Fruit fly (Drosophila melanogaster) whole organism, embryonic: Measurements from ENCODE around the gene Sys1.

Experiments
- ATbp ChIP-seq: fragments of 200-800 bp; sonication (Bioruptor generic); optimal IDR thresholded peaks from 2 replicates; lab custom pipeline; 2017; ENCODE audit warnings: missing biosample characterization, mild to moderate bottlenecking, missing genetic modification characterization, missing genetic modification reagents
- Awh ChIP-seq: fragments of 200-800 bp; sonication (Bioruptor generic); IDR thresholded peaks from 2 replicates; pipeline ENCODE4, ENCODE4 v1.3.6; 2022; ENCODE audit warnings: missing biosample characterization, missing genetic modification characterization
- B-H2 ChIP-seq: fragments of 200-800 bp; sonication (Bioruptor generic); optimal IDR thresholded peaks from 2 replicates; lab custom pipeline; 2018; ENCODE audit warnings: missing biosample characterization, mild to moderate bottlenecking, missing genetic modification characterization
- CG10462 ChIP-seq: fragments of 200-800 bp; sonication (Bioruptor generic); optimal IDR thresholded peaks from 2 replicates; lab custom pipeline; 2016; ENCODE audit warnings: missing biosample characterization, missing genetic modification characterization
- CG10959 ChIP-seq: fragments of 200-800 bp; sonication (Bioruptor generic); IDR thresholded peaks from 2 replicates; pipeline ENCODE4 v1.3.6; 2022; ENCODE audit warnings: missing biosample characterization, missing genetic modification characterization
- CG11247 ChIP-seq: fragments of 200-800 bp; sonication (Bioruptor generic); IDR thresholded peaks from 2 replicates; pipeline ENCODE4 v1.3.6; 2022; ENCODE audit warnings: missing biosample characterization, missing genetic modification characterization
- CG12391 ChIP-seq: fragments of 200-800 bp; sonication (Bioruptor generic); optimal IDR thresholded peaks from 3 replicates; lab custom pipeline; 2018; ENCODE audit warnings: missing biosample characterization, mild to moderate bottlenecking, missing genetic modification characterization, moderate library complexity
- CG12744 ChIP-seq: fragments of 200-800 bp; sonication (Bioruptor generic); optimal IDR thresholded peaks from 2 replicates; lab custom pipeline; 2016; ENCODE audit warnings: missing biosample characterization, missing genetic modification characterization
- CG13123 ChIP-seq: fragments of 200-800 bp; sonication (Bioruptor generic); optimal IDR thresholded peaks from 2 replicates; lab custom pipeline; 2016; ENCODE audit warnings: missing biosample characterization, missing genetic modification characterization
- CG13287 ChIP-seq: fragments of 200-800 bp; sonication (Bioruptor generic); IDR thresholded peaks from 2 replicates; pipeline ENCODE4 v1.3.6; 2022; ENCODE audit warnings: missing biosample characterization, missing genetic modification characterization; ENCODE audit not compliant: partially characterized antibody
- CG13424 ChIP-seq: fragments of 200-800 bp; sonication (Bioruptor generic); optimal IDR thresholded peaks from 2 replicates; lab custom pipeline; 2019; ENCODE audit warnings: missing biosample characterization, mild to moderate bottlenecking, missing genetic modification characterization, moderate library complexity
- CG13775 ChIP-seq: fragments of 200-800 bp; sonication (Bioruptor generic); optimal IDR thresholded peaks from 3 replicates; lab custom pipeline; 2017; ENCODE audit warnings: missing biosample characterization, mild to moderate bottlenecking, missing genetic modification characterization
- CG14050 ChIP-seq: fragments of 200-800 bp; sonication (Bioruptor generic); IDR thresholded peaks from 3 replicates; pipeline ENCODE4 v1.3.6; 2022; ENCODE audit warnings: missing biosample characterization, missing genetic modification characterization
- CG17802 ChIP-seq: fragments of 200-800 bp; sonication (Bioruptor generic); optimal IDR thresholded peaks from 2 replicates; lab custom pipeline; 2018; ENCODE audit warnings: missing biosample characterization, mild to moderate bottlenecking, missing genetic modification characterization, moderate library complexity
- CG17829 ChIP-seq: fragments of 200-800 bp; optimal IDR thresholded peaks from 2 replicates; lab custom pipeline; 2019; ENCODE audit warnings: missing biosample characterization, mild to moderate bottlenecking, missing genetic modification characterization, moderate library complexity
- CG18599 ChIP-seq: fragments of 200-800 bp; sonication (Bioruptor generic); optimal IDR thresholded peaks from 3 replicates; lab custom pipeline; 2017; ENCODE audit warnings: missing biosample characterization, missing genetic modification characterization, mild to moderate bottlenecking, moderate library complexity, missing genetic modification reagents
- CG33213 ChIP-seq: fragments of 200-800 bp; sonication (Bioruptor generic); optimal IDR thresholded peaks from 3 replicates; lab custom pipeline; 2016; ENCODE audit warnings: missing biosample characterization, missing genetic modification characterization
- CG33557 ChIP-seq: fragments of 200-800 bp; sonication (Bioruptor generic); optimal IDR thresholded peaks from 2 replicates; lab custom pipeline; 2019; ENCODE audit warnings: missing biosample characterization, mild to moderate bottlenecking, missing genetic modification characterization, moderate library complexity
- CG3407 ChIP-seq: fragments of 200-800 bp; sonication (Bioruptor generic); optimal IDR thresholded peaks from 2 replicates; lab custom pipeline; 2018; ENCODE audit warnings: missing biosample characterization, mild to moderate bottlenecking, missing genetic modification characterization
- CG6654 ChIP-seq: fragments of 200-800 bp; sonication (Bioruptor generic); optimal IDR thresholded peaks from 2 replicates; lab custom pipeline; 2017; ENCODE audit warnings: missing biosample characterization, mild to moderate bottlenecking, missing genetic modification characterization
- CG6813 ChIP-seq: fragments of 200-800 bp; sonication (Bioruptor generic); optimal IDR thresholded peaks from 2 replicates; lab custom pipeline; 2017; ENCODE audit warnings: missing biosample characterization, missing genetic modification characterization, mild to moderate bottlenecking, moderate library complexity, missing genetic modification reagents
- CG7745 ChIP-seq: fragments of 200-800 bp; sonication (Bioruptor generic); optimal IDR thresholded peaks from 2 replicates; lab custom pipeline; 2018; ENCODE audit warnings: missing biosample characterization, mild to moderate bottlenecking, missing genetic modification characterization, moderate library complexity
- CG8924 ChIP-seq: fragments of 200-800 bp; optimal IDR thresholded peaks from 3 replicates; lab custom pipeline; 2019; ENCODE audit warnings: missing biosample characterization, mild to moderate bottlenecking, missing genetic modification characterization, moderate library complexity
- Dfd ChIP-seq, 2 experiments: fragments of >200 bp; optimal IDR thresholded peaks; 2 replicates each; lab custom pipeline; 2017; ENCODE audit warnings: missing biosample characterization in 2 of 2, missing genetic modification characterization in 2 of 2
- Dp ChIP-seq: fragments of 200-800 bp; sonication (Bioruptor generic); optimal IDR thresholded peaks from 2 replicates; lab custom pipeline; 2018; ENCODE audit warnings: missing biosample characterization, mild to moderate bottlenecking, missing genetic modification characterization, moderate library complexity
- Fer2 ChIP-seq: fragments of 200-800 bp; sonication (Bioruptor generic); optimal IDR thresholded peaks from 2 replicates; lab custom pipeline; 2018; ENCODE audit warnings: missing biosample characterization, mild to moderate bottlenecking, missing genetic modification characterization, moderate library complexity
- Hr78 ChIP-seq, 2 experiments: fragments of 200-800 bp in 1 of 2; fragments of >200 bp in 1 of 2; sonication (Bioruptor generic) in 1 of 2; optimal IDR thresholded peaks; 2 replicates each; lab custom pipeline; 2017 to 2019; ENCODE audit warnings: missing biosample characterization in 2 of 2, missing genetic modification characterization in 2 of 2, mild to moderate bottlenecking in 1 of 2, moderate library complexity in 1 of 2
- Nf-YA ChIP-seq: fragments of 200-800 bp; sonication (Bioruptor generic); IDR thresholded peaks from 2 replicates; pipeline ENCODE4 v1.3.6; 2022; ENCODE audit warnings: missing biosample characterization, missing genetic modification characterization
- Nf-YC ChIP-seq: fragments of 200-800 bp; optimal IDR thresholded peaks from 3 replicates; lab custom pipeline; 2019; ENCODE audit warnings: missing biosample characterization, mild to moderate bottlenecking, missing genetic modification characterization, moderate library complexity
- Ssrp ChIP-seq: fragments of 200-800 bp; sonication (Bioruptor generic); optimal IDR thresholded peaks from 2 replicates; lab custom pipeline; 2018; ENCODE audit warnings: missing biosample characterization, mild to moderate bottlenecking, missing genetic modification characterization, moderate library complexity
- Taf1 ChIP-seq: fragments of 200-800 bp; sonication (Bioruptor generic); IDR thresholded peaks from 2 replicates; pipeline ENCODE4 v1.3.6; 2022; ENCODE audit warnings: missing biosample characterization, missing genetic modification characterization
- YL-1 ChIP-seq: fragments of 200-800 bp; sonication (Bioruptor generic); optimal IDR thresholded peaks from 3 replicates; lab custom pipeline; 2017; ENCODE audit warnings: missing biosample characterization, mild to moderate bottlenecking, missing genetic modification characterization
- bowl ChIP-seq: fragments of 200-800 bp; sonication (Bioruptor generic); IDR thresholded peaks from 2 replicates; pipeline ENCODE4 v1.3.6; 2022; ENCODE audit warnings: missing biosample characterization, missing genetic modification characterization
- chinmo ChIP-seq: fragments of 200-800 bp; sonication (Bioruptor generic); IDR thresholded peaks from 4 replicates; pipeline ENCODE4 v1.3.6; 2022; ENCODE audit warnings: missing biosample characterization, missing genetic modification characterization; ENCODE audit not compliant: partially characterized antibody
- ci ChIP-seq: fragments of 200-800 bp; sonication (Bioruptor generic); IDR thresholded peaks from 3 replicates; pipeline ENCODE4 v1.3.6; 2022; ENCODE audit warnings: missing biosample characterization, missing genetic modification characterization
- cwo ChIP-seq: fragments of 200-800 bp; sonication (Bioruptor generic); optimal IDR thresholded peaks from 3 replicates; lab custom pipeline; 2017; ENCODE audit warnings: missing biosample characterization, missing genetic modification characterization, mild to moderate bottlenecking, moderate library complexity, missing genetic modification reagents
- fru ChIP-seq: fragments of >200 bp; optimal IDR thresholded peaks from 2 replicates; lab custom pipeline; 2017
- gfzf ChIP-seq: fragments of 200-800 bp; sonication (Bioruptor generic); optimal IDR thresholded peaks from 2 replicates; lab custom pipeline; 2016; ENCODE audit warnings: missing biosample characterization, mild to moderate bottlenecking, missing genetic modification characterization, moderate library complexity
- gsb ChIP-seq: fragments of 200-800 bp; sonication (Bioruptor generic); IDR thresholded peaks from 2 replicates; pipeline ENCODE4 v1.3.6; 2022; ENCODE audit warnings: missing biosample characterization, missing genetic modification characterization
- jing ChIP-seq: fragments of 200-800 bp; sonication (Bioruptor generic); optimal IDR thresholded peaks from 2 replicates; lab custom pipeline; 2018; ENCODE audit warnings: missing biosample characterization, mild to moderate bottlenecking, missing genetic modification characterization
- lab ChIP-seq: fragments of 200-800 bp; sonication (Bioruptor generic); optimal IDR thresholded peaks from 3 replicates; lab custom pipeline; 2017; ENCODE audit warnings: missing biosample characterization, missing genetic modification characterization, mild to moderate bottlenecking, moderate library complexity, missing genetic modification reagents
- lilli ChIP-seq: fragments of 200-800 bp; sonication (Bioruptor generic); optimal IDR thresholded peaks from 3 replicates; lab custom pipeline; 2016; ENCODE audit warnings: missing biosample characterization, missing genetic modification characterization
- pnt ChIP-seq: fragments of 200-800 bp; sonication (Bioruptor generic); optimal IDR thresholded peaks from 3 replicates; lab custom pipeline; 2016; ENCODE audit warnings: missing biosample characterization, missing genetic modification characterization
- scrt ChIP-seq: fragments of 200-800 bp; sonication (Bioruptor generic); optimal IDR thresholded peaks from 2 replicates; lab custom pipeline; 2018; ENCODE audit warnings: missing biosample characterization, mild to moderate bottlenecking, missing genetic modification characterization, moderate library complexity
- sna ChIP-seq: fragments of 200-800 bp; sonication (Bioruptor generic); IDR thresholded peaks from 2 replicates; pipeline ENCODE4 v1.3.6; 2022; ENCODE audit warnings: missing biosample characterization, missing genetic modification characterization; ENCODE audit not compliant: partially characterized antibody
- sr ChIP-seq: fragments of 200-800 bp; sonication (Bioruptor generic); IDR thresholded peaks from 3 replicates; pipeline ENCODE4 v1.3.6; 2022; ENCODE audit warnings: missing biosample characterization, missing genetic modification characterization
- tap ChIP-seq: fragments of 200-800 bp; optimal IDR thresholded peaks from 3 replicates; lab custom pipeline; 2019; ENCODE audit warnings: missing biosample characterization, mild to moderate bottlenecking, missing genetic modification characterization, moderate library complexity
- zfh1 ChIP-seq: fragments of 200-800 bp; sonication (Bioruptor generic); IDR thresholded peaks from 3 replicates; pipeline ENCODE4 v1.3.6; 2022; ENCODE audit warnings: missing biosample characterization, missing genetic modification characterization

Gene Sys1

DNA sequence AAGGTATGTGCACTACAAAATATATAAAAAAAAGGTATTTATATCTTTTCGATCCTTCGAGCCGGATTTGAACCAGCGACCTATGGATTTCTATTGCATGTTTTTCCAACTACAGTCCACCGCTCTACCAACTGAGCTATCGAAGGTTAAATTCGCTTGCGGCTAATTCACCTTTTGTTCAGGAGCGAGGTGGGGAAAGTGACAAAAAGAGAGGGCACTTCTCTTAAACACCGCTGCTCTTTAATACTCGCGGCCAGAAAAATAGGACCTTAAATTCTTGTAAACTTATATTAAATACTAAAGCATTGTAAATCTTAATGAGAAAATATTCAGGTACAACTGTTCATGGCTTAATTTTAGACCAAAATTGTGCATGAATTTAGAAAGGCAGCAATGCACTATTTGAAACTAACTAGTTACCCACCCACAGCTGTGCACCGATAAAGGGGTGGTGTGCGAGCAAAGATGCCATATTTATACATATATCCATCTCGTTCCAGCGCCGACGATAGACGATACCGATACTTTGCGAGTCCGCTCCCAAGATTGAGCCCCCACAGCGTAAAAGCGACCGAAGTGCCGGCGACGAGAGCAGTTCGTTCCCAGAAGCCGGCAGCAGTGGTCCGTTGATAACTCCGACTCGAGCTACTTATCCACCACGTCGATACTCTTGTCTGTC is 16.5 kb downstream of the Sys1 start (continued):
- peak; percentile 94 for TF ChIP-seq jing (GFP tag; lab: Kevin White, UChicago)
- TF ChIP-seq Dfd (GFP tag; optimal IDR thresholded peaks at IDR 0.05; lab: Kevin White, UChicago) = no peak
- TF ChIP-seq CG33557 = peak; percentile 94
- TF ChIP-seq fru (lab: Kevin White, UChicago) = no peak
- peak; percentile 99 for TF ChIP-seq CG6813 (GFP tag; lab: Kevin White, UChicago)
- peak; percentile 97 for TF ChIP-seq cwo (GFP tag; lab: Kevin White, UChicago)
- TF ChIP-seq sr (GFP tag; lab: Robert Waterston, UW) = peak; percentile 89
- peak; percentile 32 for TF ChIP-seq gfzf (GFP tag; lab: Kevin White, UChicago)
- TF ChIP-seq lilli (GFP tag; lab: Kevin White, UChicago) = peak; percentile 99
- TF ChIP-seq CG13287 (GFP tag; lab: Robert Waterston, UW) = peak; percentile 75
- peak; percentile 99 for TF ChIP-seq ci (GFP tag; lab: Robert Waterston, UW)
- TF ChIP-seq Taf1 (GFP tag; lab: Robert Waterston, UW) = peak; percentile 94
- TF ChIP-seq Fer2 (tag; lab: Kevin White, UChicago) = peak; percentile 92
- TF ChIP-seq scrt = peak; percentile 97
- peak; percentile 89 for TF ChIP-seq CG6654 (GFP tag; lab: Kevin White, UChicago)
- peak; percentile 98 for TF ChIP-seq CG13424 (tag; lab: Kevin White, UChicago)
- TF ChIP-seq CG17829 = peak; percentile 99
- peak; percentile 99 for TF ChIP-seq lab
- peak; percentile 98 for TF ChIP-seq Awh
- TF ChIP-seq gsb (GFP tag; lab: Robert Waterston, UW) = peak; percentile 87
- peak; percentile 91 for TF ChIP-seq bowl
- peak; percentile 87 for TF ChIP-seq CG17802
- TF ChIP-seq CG8924 (tag; lab: Kevin White, UChicago) = peak; percentile 99
- TF ChIP-seq zfh1 (GFP tag; lab: Robert Waterston, UW) = peak; percentile 98
- TF ChIP-seq CG10462 (GFP tag; lab: Kevin White, UChicago) = peak; percentile 95
- TF ChIP-seq CG10959 = peak; percentile 94
- peak; percentile 98 for TF ChIP-seq CG13775 (GFP tag; lab: Kevin White, UChicago)
- peak; percentile 97 for TF ChIP-seq B-H2 (GFP tag; lab: Kevin White, UChicago)
- TF ChIP-seq CG33213 (GFP tag; lab: Kevin White, UChicago) = peak; percentile 97
- TF ChIP-seq CG12744 (GFP tag; lab: Kevin White, UChicago) = peak; percentile 97
- peak; percentile 99 for TF ChIP-seq ATbp (GFP tag; lab: Kevin White, UChicago)
- TF ChIP-seq CG14050 (GFP tag; lab: Robert Waterston, UW) = peak; percentile 97
- peak; percentile 98 for TF ChIP-seq tap (tag; lab: Kevin White, UChicago)
- no peak; the same call in 1 of the 2 replicates for TF ChIP-seq sna (GFP tag; lab: Robert Waterston, UW)
- 0 out of 4 replicates have a peak, but pooled peaks have one; percentile 77 for TF ChIP-seq chinmo
- peak; percentile 78 for TF ChIP-seq CG7745 (tag; lab: Kevin White, UChicago)
- TF ChIP-seq CG18599 (GFP tag; lab: Kevin White, UChicago) = peak; percentile 99
- TF ChIP-seq CG3407 (GFP tag; lab: Kevin White, UChicago) = peak; percentile 95
- TF ChIP-seq Nf-YA (GFP tag; lab: Robert Waterston, UW) = peak; percentile 96
- peak; percentile 38 for TF ChIP-seq Dp (GFP tag; lab: Kevin White, UChicago)
- TF ChIP-seq Ssrp (tag; lab: Kevin White, UChicago) = peak; percentile 96
- TF ChIP-seq CG12391 (tag; lab: Kevin White, UChicago) = peak; percentile 99
- TF ChIP-seq Nf-YC (tag; lab: Kevin White, UChicago) = peak; percentile 90
- TF ChIP-seq CG11247 (GFP tag; lab: Robert Waterston, UW) = peak; percentile 93
- peak; percentile 96 for TF ChIP-seq CG13123 (GFP tag; lab: Kevin White, UChicago)
- TF ChIP-seq YL-1 (GFP tag; lab: Kevin White, UChicago) = peak; percentile 88
- TF ChIP-seq pnt (GFP tag; lab: Kevin White, UChicago) = peak; percentile 95
- peak in 1 of 2 experiments; percentile 89 for TF ChIP-seq Hr78 (GFP tag; optimal IDR thresholded peaks at IDR 0.05; lab: Kevin White, UChicago)
